Fruit fly (Drosophila melanogaster) whole organism, embryonic: ENCODE measurements around the gene CG43064.

ENCODE experiments used
- Ada2b ChIP-seq: fragments of 200-800 bp; sonication (Bioruptor generic); IDR thresholded peaks from 2 replicates; pipeline ENCODE4 v1.3.6; 2022; ENCODE audit warnings: missing biosample characterization, missing genetic modification characterization
- Adf1 ChIP-seq: fragments of 200-800 bp; sonication (Bioruptor generic); IDR thresholded peaks from 2 replicates; pipeline ENCODE4 v1.3.6; 2022; ENCODE audit warnings: missing biosample characterization, missing genetic modification characterization
- Atf6 ChIP-seq: fragments of 200-800 bp; sonication (Bioruptor generic); IDR thresholded peaks from 2 replicates; pipeline ENCODE4 v1.3.6; 2022; ENCODE audit warnings: missing biosample characterization, missing genetic modification characterization
- B-H1 ChIP-seq: fragments of 200-800 bp; sonication (Bioruptor generic); IDR thresholded peaks from 3 replicates; pipeline ENCODE4 v1.3.6; 2022; ENCODE audit warnings: missing biosample characterization, missing genetic modification characterization
- CG10979 ChIP-seq: fragments of 200-800 bp; sonication (Bioruptor generic); optimal IDR thresholded peaks from 2 replicates; lab custom pipeline; 2018; ENCODE audit warnings: missing biosample characterization, mild to moderate bottlenecking, missing genetic modification characterization, moderate library complexity
- CG12942 ChIP-seq: fragments of 200-800 bp; sonication (Bioruptor generic); optimal IDR thresholded peaks from 3 replicates; lab custom pipeline; 2016; ENCODE audit warnings: missing biosample characterization, missing genetic modification characterization
- CG14441 ChIP-seq: fragments of 200-800 bp; sonication (Bioruptor generic); IDR thresholded peaks from 2 replicates; pipeline ENCODE4 v1.3.6; 2022; ENCODE audit warnings: missing biosample characterization, missing genetic modification characterization
- CG18476 ChIP-seq: fragments of 200-800 bp; sonication (Bioruptor generic); optimal IDR thresholded peaks from 2 replicates; lab custom pipeline; 2016; ENCODE audit warnings: missing biosample characterization, mild to moderate bottlenecking, missing genetic modification characterization
- CG18599 ChIP-seq: fragments of 200-800 bp; sonication (Bioruptor generic); optimal IDR thresholded peaks from 3 replicates; lab custom pipeline; 2017; ENCODE audit warnings: missing biosample characterization, missing genetic modification characterization, mild to moderate bottlenecking, moderate library complexity, missing genetic modification reagents
- CG2889 ChIP-seq: fragments of 200-800 bp; sonication (Bioruptor generic); IDR thresholded peaks from 3 replicates; pipeline ENCODE4 v1.3.6; 2022; ENCODE audit warnings: missing biosample characterization, missing genetic modification characterization
- CG30403 ChIP-seq: fragments of 200-800 bp; sonication (Bioruptor generic); optimal IDR thresholded peaks from 3 replicates; lab custom pipeline; 2016; ENCODE audit warnings: missing biosample characterization, missing genetic modification characterization
- CG3281 ChIP-seq: fragments of 200-800 bp; sonication (Bioruptor generic); optimal IDR thresholded peaks from 3 replicates; lab custom pipeline; 2017; ENCODE audit warnings: missing biosample characterization, mild to moderate bottlenecking, missing genetic modification characterization
- CG3847 ChIP-seq: fragments of 200-800 bp; sonication (Bioruptor generic); IDR thresholded peaks from 2 replicates; pipeline ENCODE4 v1.3.6; 2022; ENCODE audit warnings: missing biosample characterization, missing genetic modification characterization
- CG4820 ChIP-seq: fragments of 200-800 bp; sonication (Bioruptor generic); optimal IDR thresholded peaks from 3 replicates; lab custom pipeline; 2016; ENCODE audit warnings: missing biosample characterization, missing genetic modification characterization
- CG6254 ChIP-seq: fragments of 200-800 bp; sonication (Bioruptor generic); optimal IDR thresholded peaks from 3 replicates; lab custom pipeline; 2017; ENCODE audit warnings: mild to moderate bottlenecking, missing biosample characterization, missing genetic modification reagents, missing genetic modification characterization
- CG9727 ChIP-seq: fragments of 200-800 bp; sonication (Bioruptor generic); optimal IDR thresholded peaks from 3 replicates; lab custom pipeline; 2017; ENCODE audit warnings: missing biosample characterization, mild to moderate bottlenecking, missing genetic modification characterization
- Chrac-16 ChIP-seq: fragments of 200-800 bp; sonication (Bioruptor generic); optimal IDR thresholded peaks from 3 replicates; lab custom pipeline; 2016; ENCODE audit warnings: missing biosample characterization, missing genetic modification characterization
- Drgx ChIP-seq: fragments of 200-800 bp; sonication (Bioruptor generic); IDR thresholded peaks from 2 replicates; pipeline ENCODE4 v1.3.6; 2022; ENCODE audit warnings: missing biosample characterization, missing genetic modification characterization
- E2f1 ChIP-seq: fragments of 200-800 bp; sonication (Bioruptor generic); IDR thresholded peaks from 2 replicates; pipeline ENCODE4 v1.3.6; 2022; ENCODE audit warnings: missing biosample characterization, missing genetic modification characterization
- HLH4C ChIP-seq: fragments of 200-800 bp; sonication (Bioruptor generic); IDR thresholded peaks from 3 replicates; pipeline ENCODE4 v1.3.6; 2022; ENCODE audit warnings: missing biosample characterization, missing genetic modification characterization; ENCODE audit not compliant: partially characterized antibody
- HLH54F ChIP-seq: fragments of 200-800 bp; sonication (Bioruptor generic); optimal IDR thresholded peaks from 3 replicates; lab custom pipeline; 2016; ENCODE audit warnings: missing biosample characterization, missing genetic modification characterization
- HLHmδ ChIP-seq: fragments of 200-800 bp; sonication (Bioruptor generic); optimal IDR thresholded peaks from 2 replicates; lab custom pipeline; 2018; ENCODE audit warnings: missing biosample characterization, mild to moderate bottlenecking, missing genetic modification characterization, moderate library complexity
- Hsf ChIP-seq: fragments of 200-800 bp; sonication (Bioruptor generic); optimal IDR thresholded peaks from 3 replicates; lab custom pipeline; 2016; ENCODE audit warnings: missing biosample characterization, missing genetic modification characterization
- Meics ChIP-seq: fragments of 200-800 bp; sonication (Bioruptor generic); optimal IDR thresholded peaks from 2 replicates; lab custom pipeline; 2017; ENCODE audit warnings: missing biosample characterization, mild to moderate bottlenecking, missing genetic modification characterization
- NC2β ChIP-seq: fragments of 200-800 bp; sonication (Bioruptor generic); optimal IDR thresholded peaks from 2 replicates; lab custom pipeline; 2016; ENCODE audit warnings: missing biosample characterization, missing genetic modification characterization
- Opbp ChIP-seq: fragments of 200-800 bp; sonication (Bioruptor generic); IDR thresholded peaks from 3 replicates; pipeline ENCODE4 v1.3.6; 2022; ENCODE audit warnings: missing biosample characterization, missing genetic modification characterization; ENCODE audit not compliant: partially characterized antibody
- Pdp1 ChIP-seq, 2 experiments: fragments of 200-800 bp; sonication (Bioruptor generic); optimal IDR thresholded peaks; 3 replicates each; lab custom pipeline; 2016; ENCODE audit warnings: missing biosample characterization in 2 of 2, missing genetic modification characterization in 2 of 2, mild to moderate bottlenecking in 1 of 2, moderate library complexity in 1 of 2
- Ptx1 ChIP-seq: fragments of 200-800 bp; sonication (Bioruptor generic); IDR thresholded peaks from 2 replicates; pipeline ENCODE4 v1.3.6; 2022; ENCODE audit warnings: missing biosample characterization, missing genetic modification characterization
- Taf1 ChIP-seq: fragments of 200-800 bp; sonication (Bioruptor generic); IDR thresholded peaks from 2 replicates; pipeline ENCODE4 v1.3.6; 2022; ENCODE audit warnings: missing biosample characterization, missing genetic modification characterization
- bcd ChIP-seq: fragments of 200-800 bp; sonication (Bioruptor generic); optimal IDR thresholded peaks from 2 replicates; lab custom pipeline; 2017; ENCODE audit warnings: missing biosample characterization, mild to moderate bottlenecking, missing genetic modification characterization
- ci ChIP-seq: fragments of 200-800 bp; sonication (Bioruptor generic); IDR thresholded peaks from 3 replicates; pipeline ENCODE4 v1.3.6; 2022; ENCODE audit warnings: missing biosample characterization, missing genetic modification characterization
- dpn ChIP-seq, 2 experiments: fragments of 200-800 bp; sonication (Bioruptor generic); optimal IDR thresholded peaks; 3 replicates each; lab custom pipeline; 2016; ENCODE audit warnings: missing biosample characterization in 2 of 2, missing genetic modification characterization in 2 of 2
- dysf ChIP-seq: fragments of 200-800 bp; sonication (Bioruptor generic); IDR thresholded peaks from 3 replicates; pipeline ENCODE4 v1.3.6; 2022; ENCODE audit warnings: missing biosample characterization, missing genetic modification characterization
- esg ChIP-seq: fragments of 200-800 bp; sonication (Bioruptor generic); conservative IDR thresholded peaks from 2 replicates; pipeline ENCODE4 v1.3.6; 2022; ENCODE audit warnings: missing biosample characterization, missing genetic modification characterization
- fd96Cb ChIP-seq: fragments of 200-800 bp; sonication (Bioruptor generic); optimal IDR thresholded peaks from 2 replicates; lab custom pipeline; 2018; ENCODE audit warnings: missing biosample characterization, mild to moderate bottlenecking, missing genetic modification characterization, moderate library complexity
- hkb ChIP-seq, 2 experiments: fragments of 200-800 bp in 1 of 2; fragments of >200 bp in 1 of 2; sonication (Bioruptor generic) in 1 of 2; IDR thresholded peaks in 1 of 2; optimal IDR thresholded peaks in 1 of 2; 2 replicates each; pipeline versions ENCODE4 v1.3.6 to Lab custom; 2017 to 2022; ENCODE audit warnings: missing biosample characterization in 1 of 2, missing genetic modification characterization in 1 of 2
- mam ChIP-seq: fragments of 200-800 bp; sonication (Bioruptor generic); optimal IDR thresholded peaks from 3 replicates; lab custom pipeline; 2016; ENCODE audit warnings: missing biosample characterization, missing genetic modification characterization
- org-1 ChIP-seq: fragments of 200-800 bp; sonication (Bioruptor generic); optimal IDR thresholded peaks from 2 replicates; lab custom pipeline; 2017; ENCODE audit warnings: missing biosample characterization, missing genetic modification characterization
- pan ChIP-seq, 4 experiments: fragments of >200 bp in 3 of 4; fragments of 200-800 bp in 1 of 4; sonication (Bioruptor generic) in 1 of 4; optimal IDR thresholded peaks in 3 of 4; IDR thresholded peaks in 1 of 4; 2 replicates each; pipeline versions ENCODE4 v1.3.6 to Lab custom; 2017 to 2022; ENCODE audit warnings: missing biosample characterization in 2 of 4, missing genetic modification characterization in 2 of 4, mixed read lengths in 1 of 4
- pho ChIP-seq: fragments of 200-800 bp; sonication (Bioruptor generic); optimal IDR thresholded peaks from 2 replicates; lab custom pipeline; 2016; ENCODE audit warnings: missing biosample characterization, missing genetic modification characterization
- row ChIP-seq: fragments of 200-800 bp; sonication (Bioruptor generic); IDR thresholded peaks from 3 replicates; pipeline ENCODE4 v1.3.6; 2022; ENCODE audit warnings: missing biosample characterization, missing genetic modification characterization
- sc ChIP-seq, 3 experiments: fragments of >200 bp in 2 of 3; fragments of 200-800 bp in 1 of 3; sonication (Bioruptor generic) in 1 of 3; optimal IDR thresholded peaks; 2 replicates in 2 of 3; 3 replicates in 1 of 3; lab custom pipeline; 2017; ENCODE audit warnings: mild to moderate bottlenecking in 1 of 3, missing biosample characterization in 1 of 3, missing genetic modification characterization in 1 of 3, missing genetic modification reagents in 1 of 3
- sens ChIP-seq: fragments of 200-800 bp; sonication (Bioruptor generic); peaks from one replicate; lab custom pipeline; 2016; ENCODE audit warnings: missing biosample characterization, missing genetic modification characterization
- sisA ChIP-seq: fragments of 200-800 bp; sonication (Bioruptor generic); IDR thresholded peaks from 2 replicates; pipeline ENCODE4 v1.3.6; 2022; ENCODE audit warnings: missing biosample characterization, missing genetic modification characterization
- so ChIP-seq: fragments of 200-800 bp; sonication (Bioruptor generic); IDR thresholded peaks from 3 replicates; pipeline ENCODE4 v1.3.6; 2022; ENCODE audit warnings: missing biosample characterization, missing genetic modification characterization
- ssp ChIP-seq: fragments of 200-800 bp; sonication (Bioruptor generic); IDR thresholded peaks from 2 replicates; pipeline ENCODE4 v1.3.6; 2022; ENCODE audit warnings: missing biosample characterization, missing genetic modification characterization
- vvl ChIP-seq: fragments of 200-800 bp; sonication (Bioruptor generic); IDR thresholded peaks from 2 replicates; pipeline ENCODE4 v1.3.6; 2022; ENCODE audit warnings: missing biosample characterization, missing genetic modification characterization
- wdn ChIP-seq: fragments of 200-800 bp; sonication (Bioruptor generic); IDR thresholded peaks from 2 replicates; pipeline ENCODE4 v1.3.6; 2022; ENCODE audit warnings: missing biosample characterization, missing genetic modification characterization
- wor ChIP-seq: fragments of 200-800 bp; sonication (Bioruptor generic); IDR thresholded peaks from 2 replicates; pipeline ENCODE4 v1.3.6; 2022; ENCODE audit warnings: missing biosample characterization, missing genetic modification characterization

CG43064 gene

DNA sequence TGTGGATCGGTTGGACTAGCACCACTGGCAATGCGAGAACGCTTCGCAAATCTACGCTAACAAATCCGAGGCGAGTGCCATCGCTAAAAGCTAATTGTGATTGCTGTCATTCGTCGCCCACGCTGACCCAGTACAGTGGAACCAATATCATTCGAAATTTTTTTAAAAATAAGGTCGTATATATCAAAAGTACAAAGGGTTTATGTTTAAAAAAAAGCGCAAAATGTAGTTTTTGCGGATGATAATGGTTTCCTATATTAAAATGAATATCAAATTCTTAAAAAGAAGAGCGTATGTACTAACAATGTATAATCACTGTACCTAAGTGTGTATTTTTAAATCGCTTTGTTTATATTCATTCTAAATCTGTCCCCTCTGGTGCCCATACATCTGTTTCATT is 51.2 kb downstream of the CG43064 start (continued):
- TF ChIP-seq CG18476 = peak; percentile 10
- peak; percentile 65 for TF ChIP-seq CG14441 (GFP tag; lab: Robert Waterston, UW)
- peak; percentile 60 for TF ChIP-seq sens (GFP tag; lab: Kevin White, UChicago)
- TF ChIP-seq mam = peak; percentile 47
- TF ChIP-seq vvl = peak; percentile 66; the same call in 1 of the 2 replicates
- no peak for TF ChIP-seq sc (optimal IDR thresholded peaks at IDR 0.05; lab: Kevin White, UChicago)
- no peak for TF ChIP-seq sc (GFP tag; optimal IDR thresholded peaks at IDR 0.05; lab: Kevin White, UChicago)
- peak; percentile 13 for TF ChIP-seq Chrac-16 (GFP tag; lab: Kevin White, UChicago)
- peak; percentile 3 for TF ChIP-seq CG9727 (GFP tag; lab: Kevin White, UChicago)
- TF ChIP-seq CG4820 (GFP tag; lab: Kevin White, UChicago) = peak; percentile 5
- TF ChIP-seq wdn (GFP tag; lab: Robert Waterston, UW) = peak; percentile 50; the same call in 1 of the 2 replicates
- TF ChIP-seq CG18599 (GFP tag; lab: Kevin White, UChicago) = peak; percentile 58
- TF ChIP-seq HLH54F (GFP tag; lab: Kevin White, UChicago) = no peak
- TF ChIP-seq dysf (GFP tag; lab: Robert Waterston, UW) = peak; percentile 80
- peak; percentile 25 for TF ChIP-seq fd96Cb
- peak; percentile 48 for TF ChIP-seq bcd (GFP tag; lab: Kevin White, UChicago)
- peak; percentile 82 for TF ChIP-seq Drgx (GFP tag; lab: Robert Waterston, UW)
- peak; percentile 31; the same call in 2 of the 3 replicates for TF ChIP-seq B-H1 (GFP tag; lab: Robert Waterston, UW)
- no peak for TF ChIP-seq CG10979 (tag; lab: Kevin White, UChicago)
- peak; percentile 54 for TF ChIP-seq esg (GFP tag; lab: Robert Waterston, UW)
- no peak for TF ChIP-seq HLHmδ
- TF ChIP-seq so (GFP tag; lab: Robert Waterston, UW) = 0 out of 3 replicates have a peak, but pooled peaks have one; percentile 42
- 0 out of 3 replicates have a peak, but pooled peaks have one; percentile 7 for TF ChIP-seq CG2889 (GFP tag; lab: Robert Waterston, UW)
- TF ChIP-seq pan (optimal IDR thresholded peaks at IDR 0.05; lab: Kevin White, UChicago) = no peak
- TF ChIP-seq pan (GFP tag; optimal IDR thresholded peaks at IDR 0.05 in 1 of 2, IDR thresholded peaks at IDR 0.05 in 1 of 2) = peak in 1 of 2 experiments; percentile 64
- no peak for TF ChIP-seq hkb (optimal IDR thresholded peaks at IDR 0.05; lab: Kevin White, UChicago)
- peak; percentile 71 for TF ChIP-seq hkb (GFP tag; IDR thresholded peaks at IDR 0.05; lab: Robert Waterston, UW)
- TF ChIP-seq sisA (GFP tag; lab: Robert Waterston, UW) = peak; percentile 34; the same call in 1 of the 2 replicates
- 0 out of 2 replicates have a peak, but pooled peaks have one; percentile 28 for TF ChIP-seq wor (GFP tag; lab: Robert Waterston, UW)
- TF ChIP-seq Opbp (GFP tag; lab: Robert Waterston, UW) = no peak
- no peak for TF ChIP-seq NC2β (GFP tag; lab: Kevin White, UChicago)
- TF ChIP-seq pho = peak; percentile 29
- TF ChIP-seq org-1 = no peak
- peak; percentile 36 for TF ChIP-seq CG30403 (GFP tag; lab: Kevin White, UChicago)
- peak; percentile 9 for TF ChIP-seq Hsf (GFP tag; lab: Kevin White, UChicago)
- TF ChIP-seq Meics (GFP tag; lab: Kevin White, UChicago) = peak; percentile 68
- peak; percentile 63 for TF ChIP-seq Ada2b (GFP tag; lab: Robert Waterston, UW)
- TF ChIP-seq Pdp1 (GFP tag; optimal IDR thresholded peaks at IDR 0.05; lab: Kevin White, UChicago) = peak in 1 of 2 experiments; percentile 7
- TF ChIP-seq CG6254 (GFP tag; lab: Kevin White, UChicago) = no peak
- TF ChIP-seq CG3847 (GFP tag; lab: Robert Waterston, UW) = peak; percentile 46; the same call in 1 of the 2 replicates
- TF ChIP-seq Atf6 (GFP tag; lab: Robert Waterston, UW) = peak; percentile 40; the same call in 1 of the 2 replicates
- 0 out of 2 replicates have a peak, but pooled peaks have one; percentile 40 for TF ChIP-seq E2f1 (GFP tag; lab: Robert Waterston, UW)
- no peak for TF ChIP-seq CG12942
- TF ChIP-seq ssp = 0 out of 2 replicates have a peak, but pooled peaks have one; percentile 9
- peak; percentile 32 for TF ChIP-seq CG3281
- 0 out of 2 replicates have a peak, but pooled peaks have one; percentile 15 for TF ChIP-seq Taf1
- no peak for TF ChIP-seq HLH4C (GFP tag; lab: Robert Waterston, UW)
- 0 out of 3 replicates have a peak, but pooled peaks have one; percentile 35 for TF ChIP-seq ci (GFP tag; lab: Robert Waterston, UW)
- TF ChIP-seq Adf1 (GFP tag; lab: Robert Waterston, UW) = 0 out of 2 replicates have a peak, but pooled peaks have one; percentile 24
- TF ChIP-seq row = peak; percentile 76
- TF ChIP-seq dpn (GFP tag; optimal IDR thresholded peaks at IDR 0.05; lab: Kevin White, UChicago) = peak in 1 of 2 experiments; percentile 23
- TF ChIP-seq Ptx1 (GFP tag; lab: Robert Waterston, UW) = peak; percentile 64
